Worm (Caenorhabditis elegans) whole organism, late embryonic: ENCODE results near the gene hda-4.

Experiments
- ceh-22 ChIP-seq: sonication (generic microtip); optimal IDR thresholded peaks from 2 replicates; lab custom pipeline; 2017; ENCODE audit warnings: missing biosample characterization, missing genetic modification characterization
- che-1 ChIP-seq: sonication (generic microtip); optimal IDR thresholded peaks from 2 replicates; lab custom pipeline; 2016; ENCODE audit warnings: mild to moderate bottlenecking, missing genetic modification characterization, missing compliant biosample characterization
- dve-1 ChIP-seq: sonication (generic microtip); optimal IDR thresholded peaks from 2 replicates; lab custom pipeline; 2017; ENCODE audit warnings: antibody characterized with exemption, mild to moderate bottlenecking, missing genetic modification characterization, missing compliant biosample characterization
- ets-4 ChIP-seq: sonication (generic microtip); optimal IDR thresholded peaks from 2 replicates; lab custom pipeline; 2016; ENCODE audit warnings: missing genetic modification characterization, missing compliant biosample characterization
- gmeb-2 ChIP-seq: sonication (generic microtip); optimal IDR thresholded peaks from 2 replicates; lab custom pipeline; 2016; ENCODE audit warnings: missing genetic modification characterization, inconsistent platforms, missing compliant biosample characterization
- hlh-30 ChIP-seq: sonication (generic microtip); optimal IDR thresholded peaks from 2 replicates; lab custom pipeline; 2017; ENCODE audit warnings: antibody characterized with exemption, missing genetic modification characterization, missing compliant biosample characterization; ENCODE audit not compliant: insufficient read depth
- lin-11 ChIP-seq: fragments of 200-800 bp; sonication (Bioruptor generic); optimal IDR thresholded peaks from 2 replicates; lab custom pipeline; 2018; ENCODE audit warnings: mild to moderate bottlenecking, missing genetic modification characterization, missing compliant biosample characterization
- madf-2 ChIP-seq: sonication (generic microtip); optimal IDR thresholded peaks from 2 replicates; lab custom pipeline; 2017; ENCODE audit warnings: missing genetic modification characterization, missing compliant biosample characterization
- nfya-1 ChIP-seq: sonication (generic microtip); optimal IDR thresholded peaks from 2 replicates; lab custom pipeline; 2017; ENCODE audit warnings: missing genetic modification characterization, mild to moderate bottlenecking, missing compliant biosample characterization, antibody characterized with exemption, moderate library complexity
- nhr-11 ChIP-seq: fragments of 150-350 bp; optimal IDR thresholded peaks from 2 replicates; lab custom pipeline; 2014; ENCODE audit warnings: missing biosample characterization, missing genetic modification characterization
- pqm-1 ChIP-seq: sonication (generic microtip); optimal IDR thresholded peaks from 2 replicates; lab custom pipeline; 2016; ENCODE audit warnings: missing genetic modification characterization, missing compliant biosample characterization
- rnt-1 ChIP-seq: sonication (generic microtip); optimal IDR thresholded peaks from 2 replicates; lab custom pipeline; 2016; ENCODE audit warnings: missing genetic modification characterization, missing compliant biosample characterization
- sdc-2 ChIP-seq: sonication (generic microtip); optimal IDR thresholded peaks from 2 replicates; lab custom pipeline; 2016; ENCODE audit warnings: missing genotype, missing genetic modification characterization, missing compliant biosample characterization
- unc-86 ChIP-seq: sonication (generic microtip); optimal IDR thresholded peaks from 2 replicates; lab custom pipeline; 2016; ENCODE audit warnings: missing genetic modification characterization, missing compliant biosample characterization

DNA sequence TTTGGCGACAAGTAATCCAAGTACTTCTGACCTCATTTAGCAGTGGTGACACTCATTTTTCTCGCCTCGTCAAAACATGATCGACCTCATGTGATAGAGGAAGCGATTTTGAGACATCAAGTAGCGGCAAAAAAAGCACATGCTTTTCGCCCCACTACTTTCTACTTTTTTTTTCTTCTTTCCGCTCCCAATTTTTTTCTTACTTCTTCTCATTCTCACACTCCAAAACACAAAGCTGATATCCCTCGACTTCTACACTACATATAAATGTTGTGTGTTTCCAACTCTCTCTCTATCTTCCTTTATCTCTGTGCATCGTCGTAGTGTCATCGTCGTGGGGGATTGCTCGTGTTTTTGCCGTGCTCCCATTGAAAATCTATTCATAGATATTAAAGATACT, 2.9 kb downstream of the hda-4 start:
- TF ChIP-seq nfya-1 (tag; lab: Kevin White, UChicago) (no peak), dve-1 (tag; lab: Kevin White, UChicago) (no peak), madf-2 (tag; lab: Kevin White, UChicago) (no peak), ets-4 (tag; lab: Kevin White, UChicago) (no peak), lin-11 (tag; lab: Kevin White, UChicago) (no peak), nhr-11 (tag; lab: Kevin White, UChicago) (no peak), rnt-1 (tag; lab: Kevin White, UChicago) (no peak), sdc-2 (tag; lab: Kevin White, UChicago) (no peak), che-1 (tag; lab: Kevin White, UChicago) (no peak), gmeb-2 (tag; lab: Kevin White, UChicago) (no peak), pqm-1 (tag; lab: Kevin White, UChicago) (no peak), ceh-22 (tag; lab: Kevin White, UChicago) (no peak), unc-86 (tag; lab: Kevin White, UChicago) (no peak), hlh-30 (tag; lab: Kevin White, UChicago) (no peak)
